Fruit fly (Drosophila melanogaster) whole organism, embryonic: ENCODE data around the gene CG5399.

Experiments used
- Bdp1 ChIP-seq: fragments of 200-800 bp; sonication (Bioruptor generic); optimal IDR thresholded peaks from 3 replicates; lab custom pipeline; 2016; ENCODE audit warnings: missing biosample characterization, missing genetic modification characterization
- BtbVII ChIP-seq: fragments of 200-800 bp; sonication (Bioruptor generic); optimal IDR thresholded peaks from 3 replicates; lab custom pipeline; 2017; ENCODE audit warnings: missing biosample characterization, mild to moderate bottlenecking, missing genetic modification characterization
- CG10274 ChIP-seq: fragments of 200-800 bp; sonication (Bioruptor generic); optimal IDR thresholded peaks from 3 replicates; lab custom pipeline; 2017; ENCODE audit warnings: missing biosample characterization, mild to moderate bottlenecking, missing genetic modification characterization
- CG10366 ChIP-seq: fragments of 200-800 bp; sonication (Bioruptor generic); IDR thresholded peaks from 2 replicates; pipeline ENCODE4 v1.3.6; 2022; ENCODE audit warnings: missing biosample characterization, missing genetic modification characterization
- CG11247 ChIP-seq: fragments of 200-800 bp; sonication (Bioruptor generic); IDR thresholded peaks from 2 replicates; pipeline ENCODE4 v1.3.6; 2022; ENCODE audit warnings: missing biosample characterization, missing genetic modification characterization
- CG12942 ChIP-seq: fragments of 200-800 bp; sonication (Bioruptor generic); optimal IDR thresholded peaks from 3 replicates; lab custom pipeline; 2016; ENCODE audit warnings: missing biosample characterization, missing genetic modification characterization
- CG15073 ChIP-seq: fragments of 200-800 bp; sonication (Bioruptor generic); optimal IDR thresholded peaks from 2 replicates; lab custom pipeline; 2016; ENCODE audit warnings: missing biosample characterization, missing genetic modification characterization
- CG15269 ChIP-seq: fragments of 200-800 bp; sonication (Bioruptor generic); optimal IDR thresholded peaks from 2 replicates; lab custom pipeline; 2018; ENCODE audit warnings: missing biosample characterization, mild to moderate bottlenecking, missing genetic modification characterization, moderate library complexity
- CG16813 ChIP-seq: fragments of 200-800 bp; sonication (Bioruptor generic); IDR thresholded peaks from 3 replicates; pipeline ENCODE4 v1.3.6; 2022; ENCODE audit warnings: missing biosample characterization, missing genetic modification characterization; ENCODE audit not compliant: partially characterized antibody
- CG18599 ChIP-seq: fragments of 200-800 bp; sonication (Bioruptor generic); optimal IDR thresholded peaks from 3 replicates; lab custom pipeline; 2017; ENCODE audit warnings: missing biosample characterization, missing genetic modification characterization, mild to moderate bottlenecking, moderate library complexity, missing genetic modification reagents
- CG18619 ChIP-seq: fragments of 200-800 bp; sonication (Bioruptor generic); optimal IDR thresholded peaks from 3 replicates; lab custom pipeline; 2017; ENCODE audit warnings: missing biosample characterization, mild to moderate bottlenecking, missing genetic modification characterization
- CG2120 ChIP-seq: fragments of 200-800 bp; sonication (Bioruptor generic); optimal IDR thresholded peaks from 3 replicates; lab custom pipeline; 2016; ENCODE audit warnings: missing biosample characterization, missing genetic modification characterization
- CG42726 ChIP-seq: fragments of 200-800 bp; sonication (Bioruptor generic); IDR thresholded peaks from 2 replicates; pipeline ENCODE4 v1.3.6; 2022; ENCODE audit warnings: missing biosample characterization, missing genetic modification characterization; ENCODE audit not compliant: partially characterized antibody
- CG4730 ChIP-seq: fragments of 200-800 bp; sonication (Bioruptor generic); IDR thresholded peaks from 2 replicates; pipeline ENCODE4 v1.3.6; 2022; ENCODE audit warnings: missing biosample characterization, missing genetic modification characterization
- CG6654 ChIP-seq: fragments of 200-800 bp; sonication (Bioruptor generic); optimal IDR thresholded peaks from 2 replicates; lab custom pipeline; 2017; ENCODE audit warnings: missing biosample characterization, mild to moderate bottlenecking, missing genetic modification characterization
- Deaf1 ChIP-seq: fragments of 200-800 bp; optimal IDR thresholded peaks from 3 replicates; lab custom pipeline; 2019; ENCODE audit warnings: missing biosample characterization, mild to moderate bottlenecking, missing genetic modification characterization, moderate library complexity
- Dek ChIP-seq: fragments of 200-800 bp; sonication (Bioruptor generic); optimal IDR thresholded peaks from 3 replicates; lab custom pipeline; 2019; ENCODE audit warnings: missing biosample characterization, mild to moderate bottlenecking, missing genetic modification characterization, moderate library complexity
- Dfd ChIP-seq, 2 experiments: fragments of >200 bp; optimal IDR thresholded peaks; 2 replicates each; lab custom pipeline; 2017; ENCODE audit warnings: missing biosample characterization in 2 of 2, missing genetic modification characterization in 2 of 2
- E2f2 ChIP-seq: fragments of 200-800 bp; sonication (Bioruptor generic); IDR thresholded peaks from 2 replicates; pipeline ENCODE4 v1.3.6; 2022; ENCODE audit warnings: missing biosample characterization, missing genetic modification characterization
- Hey ChIP-seq: fragments of 200-800 bp; sonication (Bioruptor generic); optimal IDR thresholded peaks from 3 replicates; lab custom pipeline; 2018; ENCODE audit warnings: missing biosample characterization, mild to moderate bottlenecking, missing genetic modification characterization
- Mad ChIP-seq: fragments of 200-800 bp; sonication (Bioruptor generic); optimal IDR thresholded peaks from 2 replicates; lab custom pipeline; 2016; ENCODE audit warnings: missing biosample characterization, missing genetic modification characterization
- NfI ChIP-seq: fragments of 200-800 bp; sonication (Bioruptor generic); optimal IDR thresholded peaks from 3 replicates; lab custom pipeline; 2018; ENCODE audit warnings: missing biosample characterization, mild to moderate bottlenecking, missing genetic modification characterization, moderate library complexity
- PHDP ChIP-seq: fragments of 200-800 bp; sonication (Bioruptor generic); optimal IDR thresholded peaks from 3 replicates; lab custom pipeline; 2018; ENCODE audit warnings: missing biosample characterization, mild to moderate bottlenecking, missing genetic modification characterization, moderate library complexity
- Pdp1 ChIP-seq, 2 experiments: fragments of 200-800 bp; sonication (Bioruptor generic); optimal IDR thresholded peaks; 3 replicates each; lab custom pipeline; 2016; ENCODE audit warnings: missing biosample characterization in 2 of 2, missing genetic modification characterization in 2 of 2, mild to moderate bottlenecking in 1 of 2, moderate library complexity in 1 of 2
- Sox102F ChIP-seq: fragments of 200-800 bp; sonication (Bioruptor generic); optimal IDR thresholded peaks from 2 replicates; lab custom pipeline; 2018; ENCODE audit warnings: missing biosample characterization, mild to moderate bottlenecking, missing genetic modification characterization, moderate library complexity
- Spps ChIP-seq: fragments of 200-800 bp; sonication (Bioruptor generic); optimal IDR thresholded peaks from 2 replicates; lab custom pipeline; 2018; ENCODE audit warnings: missing biosample characterization, mild to moderate bottlenecking, missing genetic modification characterization
- TFAM ChIP-seq: fragments of 200-800 bp; sonication (Bioruptor generic); optimal IDR thresholded peaks from 2 replicates; lab custom pipeline; 2017; ENCODE audit warnings: missing biosample characterization, missing genetic modification characterization, inconsistent platforms
- Vsx1 ChIP-seq: fragments of 200-800 bp; sonication (Bioruptor generic); optimal IDR thresholded peaks from 2 replicates; lab custom pipeline; 2017; ENCODE audit warnings: missing biosample characterization, mild to moderate bottlenecking, missing genetic modification characterization, missing genetic modification reagents
- al ChIP-seq: fragments of 200-800 bp; sonication (Bioruptor generic); IDR thresholded peaks from 2 replicates; pipeline ENCODE4 v1.3.6; 2022; ENCODE audit warnings: missing biosample characterization, missing genetic modification characterization
- bcd ChIP-seq: fragments of 200-800 bp; sonication (Bioruptor generic); optimal IDR thresholded peaks from 2 replicates; lab custom pipeline; 2017; ENCODE audit warnings: missing biosample characterization, mild to moderate bottlenecking, missing genetic modification characterization
- corto ChIP-seq: fragments of 200-800 bp; sonication (Bioruptor generic); optimal IDR thresholded peaks from 2 replicates; lab custom pipeline; 2016; ENCODE audit warnings: missing biosample characterization, mild to moderate bottlenecking, missing genetic modification characterization, moderate library complexity
- eve ChIP-seq, 2 experiments: fragments of >200 bp; optimal IDR thresholded peaks; 2 replicates each; lab custom pipeline; 2017; ENCODE audit warnings: missing biosample characterization in 2 of 2, missing genetic modification characterization in 2 of 2
- exex ChIP-seq: fragments of 200-800 bp; sonication (Bioruptor generic); optimal IDR thresholded peaks from 4 replicates; lab custom pipeline; 2018; ENCODE audit warnings: missing biosample characterization, mild to moderate bottlenecking, missing genetic modification characterization, moderate library complexity
- lmd ChIP-seq: fragments of 200-800 bp; sonication (Bioruptor generic); IDR thresholded peaks from 2 replicates; pipeline ENCODE4 v1.3.6; 2022; ENCODE audit warnings: missing biosample characterization, missing genetic modification characterization
- lov ChIP-seq, 2 experiments: fragments of 200-800 bp in 1 of 2; fragments of >200 bp in 1 of 2; sonication (Bioruptor generic) in 1 of 2; IDR thresholded peaks in 1 of 2; optimal IDR thresholded peaks in 1 of 2; 2 replicates in 1 of 2; 3 replicates in 1 of 2; pipeline versions ENCODE4 v1.3.6 to Lab custom; 2017 to 2022; ENCODE audit warnings: missing biosample characterization in 1 of 2, missing genetic modification characterization in 1 of 2
- nau ChIP-seq: fragments of 200-800 bp; sonication (Bioruptor generic); optimal IDR thresholded peaks from 3 replicates; lab custom pipeline; 2017; ENCODE audit warnings: missing biosample characterization, mild to moderate bottlenecking, missing genetic modification characterization, missing genetic modification reagents
- nmo ChIP-seq: fragments of 200-800 bp; sonication (Bioruptor generic); optimal IDR thresholded peaks from 2 replicates; lab custom pipeline; 2018; ENCODE audit warnings: missing biosample characterization, mild to moderate bottlenecking, missing genetic modification characterization, moderate library complexity
- pho ChIP-seq: fragments of 200-800 bp; sonication (Bioruptor generic); optimal IDR thresholded peaks from 2 replicates; lab custom pipeline; 2016; ENCODE audit warnings: missing biosample characterization, missing genetic modification characterization
- pum ChIP-seq: fragments of 200-800 bp; sonication (Bioruptor generic); optimal IDR thresholded peaks from 2 replicates; lab custom pipeline; 2016; ENCODE audit warnings: missing biosample characterization, missing genetic modification characterization
- sd ChIP-seq: fragments of 200-800 bp; sonication (Bioruptor generic); optimal IDR thresholded peaks from 3 replicates; lab custom pipeline; 2018; ENCODE audit warnings: missing biosample characterization, mild to moderate bottlenecking, missing genetic modification characterization, moderate library complexity
- so ChIP-seq: fragments of 200-800 bp; sonication (Bioruptor generic); IDR thresholded peaks from 3 replicates; pipeline ENCODE4 v1.3.6; 2022; ENCODE audit warnings: missing biosample characterization, missing genetic modification characterization
- sr ChIP-seq: fragments of 200-800 bp; sonication (Bioruptor generic); IDR thresholded peaks from 3 replicates; pipeline ENCODE4 v1.3.6; 2022; ENCODE audit warnings: missing biosample characterization, missing genetic modification characterization
- sug ChIP-seq: fragments of 200-800 bp; optimal IDR thresholded peaks from 2 replicates; lab custom pipeline; 2019; ENCODE audit warnings: missing biosample characterization, mild to moderate bottlenecking, missing genetic modification characterization, moderate library complexity

The CG5399 gene

DNA sequence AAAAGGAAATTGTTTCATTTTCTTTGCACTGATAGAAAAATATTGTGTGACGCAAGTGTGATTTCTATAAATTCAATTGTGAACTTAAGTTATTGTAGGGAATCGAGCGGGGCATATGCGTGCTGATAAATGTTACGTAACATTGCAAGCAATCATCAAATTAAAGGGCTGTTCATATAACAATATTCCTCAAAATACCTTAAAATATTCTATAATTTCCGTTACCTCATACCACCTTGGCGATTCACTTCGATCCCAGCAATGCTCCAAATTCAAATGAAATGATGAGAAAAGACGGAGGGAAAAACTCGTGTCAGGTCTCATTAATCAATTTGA, 18.0 kb upstream of the CG5399 start:
- no peak for TF ChIP-seq Dfd (GFP tag; optimal IDR thresholded peaks at IDR 0.05; lab: Kevin White, UChicago)
- no peak for TF ChIP-seq CG15073 (GFP tag; lab: Kevin White, UChicago)
- no peak for TF ChIP-seq TFAM (GFP tag; lab: Kevin White, UChicago)
- TF ChIP-seq Mad: no peak
- peak in 1 of 2 experiments; percentile 75 for TF ChIP-seq eve (GFP tag; optimal IDR thresholded peaks at IDR 0.05; lab: Kevin White, UChicago)
- no peak for TF ChIP-seq CG4730 (GFP tag; lab: Robert Waterston, UW)
- TF ChIP-seq exex (tag; lab: Kevin White, UChicago): no peak
- no peak for TF ChIP-seq bcd (GFP tag; lab: Kevin White, UChicago)
- TF ChIP-seq lmd (GFP tag; lab: Robert Waterston, UW): 0 out of 2 replicates have a peak, but pooled peaks have one; percentile 13
- TF ChIP-seq CG12942 (GFP tag; lab: Kevin White, UChicago): no peak
- peak; percentile 9 for TF ChIP-seq Sox102F (GFP tag; lab: Kevin White, UChicago)
- TF ChIP-seq Deaf1 (tag; lab: Kevin White, UChicago): no peak
- no peak for TF ChIP-seq sug (tag; lab: Kevin White, UChicago)
- TF ChIP-seq CG18619 (GFP tag; lab: Kevin White, UChicago): no peak
- no peak for TF ChIP-seq CG16813 (GFP tag; lab: Robert Waterston, UW)
- TF ChIP-seq pho (GFP tag; lab: Kevin White, UChicago): no peak
- TF ChIP-seq Pdp1 (GFP tag; optimal IDR thresholded peaks at IDR 0.05; lab: Kevin White, UChicago): peak in 1 of 2 experiments; percentile 97
- TF ChIP-seq CG2120: no peak
- TF ChIP-seq CG15269 (tag; lab: Kevin White, UChicago): no peak
- TF ChIP-seq CG11247 (GFP tag; lab: Robert Waterston, UW): no peak
- TF ChIP-seq Hey: no peak
- no peak for TF ChIP-seq CG18599 (GFP tag; lab: Kevin White, UChicago)
- TF ChIP-seq Spps (tag; lab: Kevin White, UChicago): no peak
- no peak for TF ChIP-seq Vsx1 (GFP tag; lab: Kevin White, UChicago)
- no peak for TF ChIP-seq CG6654 (GFP tag; lab: Kevin White, UChicago)
- no peak for TF ChIP-seq BtbVII (GFP tag; lab: Kevin White, UChicago)
- TF ChIP-seq corto (GFP tag; lab: Kevin White, UChicago): no peak
- TF ChIP-seq nau (GFP tag; lab: Kevin White, UChicago): no peak
- TF ChIP-seq pum (GFP tag; lab: Kevin White, UChicago): no peak
- TF ChIP-seq sd (tag; lab: Kevin White, UChicago): no peak
- TF ChIP-seq Bdp1 (GFP tag; lab: Kevin White, UChicago): no peak
- no peak for TF ChIP-seq NfI (GFP tag; lab: Kevin White, UChicago)
- no peak for TF ChIP-seq Dek
- TF ChIP-seq E2f2 (GFP tag; lab: Robert Waterston, UW): no peak
- no peak for TF ChIP-seq so (GFP tag; lab: Robert Waterston, UW)
- no peak for TF ChIP-seq CG10366 (GFP tag; lab: Robert Waterston, UW)
- TF ChIP-seq sr: no peak
- TF ChIP-seq CG10274 (GFP tag; lab: Kevin White, UChicago): peak; percentile 4
- TF ChIP-seq al (GFP tag; lab: Robert Waterston, UW): no peak
- no peak for TF ChIP-seq PHDP (tag; lab: Kevin White, UChicago)
- no peak for TF ChIP-seq CG42726
- TF ChIP-seq lov (optimal IDR thresholded peaks at IDR 0.05; lab: Kevin White, UChicago): no peak
- TF ChIP-seq lov (GFP tag; IDR thresholded peaks at IDR 0.05; lab: Robert Waterston, UW): 0 out of 3 replicates have a peak, but pooled peaks have one; percentile 25
- TF ChIP-seq nmo: no peak
